Worm (Caenorhabditis elegans): ENCODE results near the gene nhx-4.
"Not testable (repeated sequence)": the region's sequence is repeated elsewhere in the genome, so short reads cannot be mapped to it uniquely, and the experiment has no call there.

Gene nhx-4

ce11 chrX:6867707-6868106 is 46.4 kb upstream of the nhx-4 start (continued):
- TF ChIP-seq madf-3 (GFP tag; IDR thresholded peaks at IDR 0.05) (peak; percentile 75; the same call in 1 of the 2 replicates), nhr-90 (tag; optimal IDR thresholded peaks at IDR 0.05) (peak; percentile 87), hlh-26 (GFP tag; conservative IDR thresholded peaks at IDR 0.05) (no peak), zim-3 (tag; optimal IDR thresholded peaks at IDR 0.05) (peak; percentile 91), T26A5.8 (tag; optimal IDR thresholded peaks at IDR 0.05) (peak; percentile 86), akir-1 (GFP tag; optimal IDR thresholded peaks at IDR 0.05) (no peak), lir-1 (GFP tag; conservative IDR thresholded peaks at IDR 0.05) (no peak), snpc-3.4 (tag; optimal IDR thresholded peaks at IDR 0.05) (peak; percentile 85), Y53F4B.3 (GFP tag; IDR thresholded peaks at IDR 0.05) (no peak), tbx-9 (tag; optimal IDR thresholded peaks at IDR 0.05; ENCODE audit: borderline replicate concordance) (no peak), Y56A3A.18 (GFP tag; IDR thresholded peaks at IDR 0.05) (peak; percentile 97), bed-1 (GFP tag; IDR thresholded peaks at IDR 0.05) (0 out of 2 replicates have a peak, but pooled peaks have one; percentile 66), F33H1.4 (GFP tag; IDR thresholded peaks at IDR 0.05) (no peak), Y95B8A.8 (GFP tag; IDR thresholded peaks at IDR 0.05) (peak; percentile 68; the same call in 1 of the 2 replicates), ztf-22 (GFP tag; optimal IDR thresholded peaks at IDR 0.05) (peak; percentile 65), ZK185.1 (tag; optimal IDR thresholded peaks at IDR 0.05; ENCODE audit: poor library complexity, severe bottlenecking) (peak; percentile 65), nhr-80 (tag; optimal IDR thresholded peaks at IDR 0.05) (peak; percentile 44), hmg-20 (GFP tag; IDR thresholded peaks at IDR 0.05) (peak; percentile 84), B0035.1 (tag; optimal IDR thresholded peaks at IDR 0.05) (peak; percentile 85), lag-1 (GFP tag; IDR thresholded peaks at IDR 0.05) (no peak), bed-2 (GFP tag; IDR thresholded peaks at IDR 0.05) (peak; percentile 84; the same call in 1 of the 2 replicates), dox-1 (GFP tag; IDR thresholded peaks at IDR 0.05) (peak; percentile 90), sptf-2 (GFP tag; optimal IDR thresholded peaks at IDR 0.05) (peak; percentile 89)

- not testable (repeated sequence) for TF ChIP-seq hmg-1.2 (GFP tag; IDR thresholded peaks at IDR 0.05); C06A6.2 (GFP tag; conservative IDR thresholded peaks at IDR 0.05); F49E8.2 (tag; optimal IDR thresholded peaks at IDR 0.05; ENCODE audit: insufficient read depth)
Observed at ce11 chrX:6868669-6869068, 45.4 kb upstream of the nhx-4 start, which contains the start of gene C53B7.6. Gene C53B7.6 (minus strand): TSS chrX:6868769.

DNA sequence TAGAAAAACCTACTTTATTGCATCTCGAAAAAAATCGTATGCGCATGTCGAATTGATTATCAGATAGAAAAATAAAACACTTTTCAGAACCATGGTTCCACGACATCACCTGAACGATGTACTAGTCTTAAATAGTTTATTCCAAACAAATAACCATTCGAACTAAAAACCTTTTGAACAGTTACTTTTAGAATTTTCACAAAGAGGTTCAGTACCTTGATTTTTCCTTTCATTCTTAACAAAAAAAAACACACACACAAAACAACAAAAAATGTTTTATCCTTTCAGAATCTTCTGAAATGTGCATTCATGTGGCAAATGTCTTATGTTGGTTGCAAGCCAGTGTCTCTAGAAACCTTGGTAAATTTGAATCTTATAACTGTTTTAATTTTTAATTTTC is 39.4 kb upstream of the nhx-4 start, which contains the start of gene F41C6.4:
TSS of gene F41C6.4 (minus strand) at position 101 of the 400 bp plus-strand sequence.
- TF ChIP-seq somi-1 (GFP tag; optimal IDR thresholded peaks at IDR 0.05): no peak
- no peak for TF ChIP-seq C06A6.2 (GFP tag; conservative IDR thresholded peaks at IDR 0.05)
- TF ChIP-seq let-526 (GFP tag; IDR thresholded peaks at IDR 0.05): no peak

DNA sequence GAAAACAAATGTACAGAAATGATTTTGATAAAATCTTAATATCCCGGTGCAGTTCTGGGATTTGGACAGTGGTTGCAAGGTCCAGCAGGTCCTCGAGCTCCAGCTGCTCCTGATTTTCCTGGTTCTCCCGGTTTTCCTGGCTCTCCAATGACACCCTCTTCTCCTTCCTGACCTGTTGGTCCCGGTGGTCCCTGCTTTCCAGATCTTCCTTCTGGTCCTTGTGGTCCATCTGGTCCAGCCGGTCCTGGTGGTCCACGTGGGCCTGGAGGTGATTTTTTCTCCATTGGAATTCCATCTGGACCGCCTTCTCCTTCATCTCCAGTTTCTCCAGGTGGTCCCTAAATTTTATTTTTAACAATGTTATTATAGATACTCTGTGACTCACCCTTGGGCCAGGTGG is 38.8 kb upstream of the nhx-4 start:
- no peak for TF ChIP-seq pbrm-1 (GFP tag; IDR thresholded peaks at IDR 0.05)
- TF ChIP-seq egrh-3 (GFP tag; IDR thresholded peaks at IDR 0.05): peak; percentile 24; the same call in 1 of the 2 replicates
- no peak for TF ChIP-seq B0019.2 (GFP tag; conservative IDR thresholded peaks at IDR 0.05)
- TF ChIP-seq snpc-1.3 (tag; optimal IDR thresholded peaks at IDR 0.05; ENCODE audit: insufficient read depth): no peak
- peak; percentile 63 for TF ChIP-seq zfh-2 (GFP tag; conservative IDR thresholded peaks at IDR 0.05)
- TF ChIP-seq rec-8 (tag; optimal IDR thresholded peaks at IDR 0.05): no peak
- TF ChIP-seq pha-4 (tag; optimal IDR thresholded peaks at IDR 0.05): no peak
- 0 out of 2 replicates have a peak, but pooled peaks have one; percentile 31 for TF ChIP-seq nfyb-1 (GFP tag; IDR thresholded peaks at IDR 0.05)
- TF ChIP-seq ZK185.1 (tag; optimal IDR thresholded peaks at IDR 0.05; ENCODE audit: poor library complexity, severe bottlenecking): no peak
- no peak for TF ChIP-seq attf-6 (GFP tag; IDR thresholded peaks at IDR 0.05)
- no peak for TF ChIP-seq bed-2 (GFP tag; IDR thresholded peaks at IDR 0.05)
- TF ChIP-seq nhr-80 (tag; optimal IDR thresholded peaks at IDR 0.05): no peak

Measured in whole organism, young adult.